Fruit fly (Drosophila melanogaster): ENCODE measurements around the gene CG42831.

DNA sequence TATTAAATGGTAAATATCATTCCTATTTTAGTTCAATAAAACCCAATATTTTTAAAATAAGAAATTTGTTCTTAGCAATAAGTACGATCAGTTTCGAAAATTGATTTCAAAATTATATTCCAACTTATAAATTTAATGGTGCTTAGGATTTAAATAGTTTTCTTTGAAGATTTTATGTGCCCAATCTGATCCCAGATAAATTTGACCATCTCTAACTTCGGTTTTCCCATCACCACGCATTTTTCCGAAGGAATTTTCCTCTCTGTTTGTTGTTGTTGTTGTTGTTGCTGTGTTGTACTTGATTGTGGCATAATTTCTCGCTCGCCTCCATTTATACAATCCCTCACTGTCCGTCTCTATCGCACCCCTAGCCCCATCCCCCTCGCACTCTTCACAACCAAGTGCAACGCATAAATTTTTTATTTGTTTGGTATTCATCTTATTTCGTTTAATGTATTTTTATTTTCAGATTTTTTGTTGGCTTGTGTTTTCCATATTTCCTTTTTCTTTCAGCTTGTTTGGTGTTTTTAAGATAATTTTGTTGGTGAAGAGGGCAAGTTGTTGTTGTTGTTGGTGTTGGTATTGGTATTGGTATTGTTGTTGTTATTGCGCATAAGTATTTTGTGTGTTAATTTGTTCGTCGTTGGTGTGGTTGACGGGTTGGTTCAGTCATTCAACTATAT, 35.1 kb downstream of the CG42831 start:
- TF ChIP-seq lola (GFP tag; optimal IDR thresholded peaks at IDR 0.05) = no peak
- no peak for TF ChIP-seq OdsH (GFP tag; optimal IDR thresholded peaks at IDR 0.05)
- TF ChIP-seq h (GFP tag; optimal IDR thresholded peaks at IDR 0.05) = no peak
- TF ChIP-seq CrebA (GFP tag; optimal IDR thresholded peaks at IDR 0.05; ENCODE audit: borderline replicate concordance) = no peak
- TF ChIP-seq Hr83 (GFP tag; optimal IDR thresholded peaks at IDR 0.05; ENCODE audit: poor library complexity, severe bottlenecking) = no peak
- TF ChIP-seq br (GFP tag; optimal IDR thresholded peaks at IDR 0.05) = no peak
- no peak for TF ChIP-seq Rel (GFP tag; optimal IDR thresholded peaks at IDR 0.05)
- no peak for TF ChIP-seq Rel (tag; optimal IDR thresholded peaks at IDR 0.05)
- TF ChIP-seq Myc (optimal IDR thresholded peaks at IDR 0.05) = no peak
- TF ChIP-seq woc (GFP tag; optimal IDR thresholded peaks at IDR 0.05) = no peak
- TF ChIP-seq Hnf4 (GFP tag; optimal IDR thresholded peaks at IDR 0.05) = no peak
- no peak for TF ChIP-seq Hr78 (GFP tag; optimal IDR thresholded peaks at IDR 0.05)
- TF ChIP-seq CG9705 (GFP tag; optimal IDR thresholded peaks at IDR 0.05) = no peak
- no peak for TF ChIP-seq tai (GFP tag; optimal IDR thresholded peaks at IDR 0.05)
- TF ChIP-seq ey (GFP tag; optimal IDR thresholded peaks at IDR 0.05) = no peak
